Fruit fly (Drosophila melanogaster) whole organism, embryonic: ENCODE data around the gene jus.

ENCODE experiments used
- Adf1 ChIP-seq: fragments of 200-800 bp; sonication (Bioruptor generic); IDR thresholded peaks from 2 replicates; pipeline ENCODE4 v1.3.6; 2022; ENCODE audit warnings: missing biosample characterization, missing genetic modification characterization
- BtbVII ChIP-seq: fragments of 200-800 bp; sonication (Bioruptor generic); optimal IDR thresholded peaks from 3 replicates; lab custom pipeline; 2017; ENCODE audit warnings: missing biosample characterization, mild to moderate bottlenecking, missing genetic modification characterization
- CG11504 ChIP-seq: fragments of 200-800 bp; sonication (Bioruptor generic); optimal IDR thresholded peaks from 3 replicates; lab custom pipeline; 2019; ENCODE audit warnings: missing biosample characterization, mild to moderate bottlenecking, missing genetic modification characterization, moderate library complexity
- CG11696 ChIP-seq: fragments of 200-800 bp; sonication (Bioruptor generic); IDR thresholded peaks from 2 replicates; pipeline ENCODE4 v1.3.6; 2022; ENCODE audit warnings: missing biosample characterization, missing genetic modification characterization
- CG17328 ChIP-seq: fragments of 200-800 bp; sonication (Bioruptor generic); IDR thresholded peaks from 2 replicates; pipeline ENCODE4 v1.3.6; 2022; ENCODE audit warnings: missing biosample characterization, missing genetic modification characterization
- CG17361 ChIP-seq: fragments of 200-800 bp; sonication (Bioruptor generic); IDR thresholded peaks from 3 replicates; pipeline ENCODE4 v1.3.6; 2022; ENCODE audit warnings: missing biosample characterization, missing genetic modification characterization
- CG17568 ChIP-seq: fragments of 200-800 bp; sonication (Bioruptor generic); optimal IDR thresholded peaks from 2 replicates; lab custom pipeline; 2018; ENCODE audit warnings: missing biosample characterization, mild to moderate bottlenecking, missing genetic modification characterization, moderate library complexity
- CG18262 ChIP-seq: fragments of 200-800 bp; optimal IDR thresholded peaks from 3 replicates; lab custom pipeline; 2019; ENCODE audit warnings: missing biosample characterization, mild to moderate bottlenecking, missing genetic modification characterization, moderate library complexity
- CG2116 ChIP-seq: fragments of 200-800 bp; sonication (Bioruptor generic); optimal IDR thresholded peaks from 3 replicates; lab custom pipeline; 2018; ENCODE audit warnings: missing biosample characterization, mild to moderate bottlenecking, missing genetic modification characterization
- CG2120 ChIP-seq: fragments of 200-800 bp; sonication (Bioruptor generic); optimal IDR thresholded peaks from 3 replicates; lab custom pipeline; 2016; ENCODE audit warnings: missing biosample characterization, missing genetic modification characterization
- CG30403 ChIP-seq: fragments of 200-800 bp; sonication (Bioruptor generic); optimal IDR thresholded peaks from 3 replicates; lab custom pipeline; 2016; ENCODE audit warnings: missing biosample characterization, missing genetic modification characterization
- CG3163 ChIP-seq: fragments of 200-800 bp; sonication (Bioruptor generic); optimal IDR thresholded peaks from 3 replicates; lab custom pipeline; 2016; ENCODE audit warnings: missing biosample characterization, missing genetic modification characterization
- CG32772 ChIP-seq: fragments of 200-800 bp; sonication (Bioruptor generic); IDR thresholded peaks from 2 replicates; pipeline ENCODE4 v1.3.6; 2022; ENCODE audit warnings: missing biosample characterization, missing genetic modification characterization
- CG3281 ChIP-seq: fragments of 200-800 bp; sonication (Bioruptor generic); optimal IDR thresholded peaks from 3 replicates; lab custom pipeline; 2017; ENCODE audit warnings: missing biosample characterization, mild to moderate bottlenecking, missing genetic modification characterization
- CG3726 ChIP-seq: fragments of 200-800 bp; sonication (Bioruptor generic); IDR thresholded peaks from 3 replicates; pipeline ENCODE4, ENCODE4 v1.3.6; 2022; ENCODE audit warnings: missing biosample characterization, missing genetic modification characterization
- CG4360 ChIP-seq: fragments of 200-800 bp; sonication (Bioruptor generic); IDR thresholded peaks from 2 replicates; pipeline ENCODE4 v1.3.6; 2022; ENCODE audit warnings: missing biosample characterization, missing genetic modification characterization
- CG5180 ChIP-seq: fragments of 200-800 bp; sonication (Bioruptor generic); optimal IDR thresholded peaks from 3 replicates; lab custom pipeline; 2017; ENCODE audit warnings: missing biosample characterization, missing genetic modification characterization, mild to moderate bottlenecking, moderate library complexity, missing genetic modification reagents
- CG7839 ChIP-seq: fragments of 200-800 bp; sonication (Bioruptor generic); optimal IDR thresholded peaks from 3 replicates; lab custom pipeline; 2018; ENCODE audit warnings: missing biosample characterization, mild to moderate bottlenecking, missing genetic modification characterization, moderate library complexity
- CG8281 ChIP-seq: fragments of 200-800 bp; sonication (Bioruptor generic); optimal IDR thresholded peaks from 2 replicates; lab custom pipeline; 2018; ENCODE audit warnings: missing biosample characterization, mild to moderate bottlenecking, missing genetic modification characterization, moderate library complexity
- CG8765 ChIP-seq: fragments of 200-800 bp; sonication (Bioruptor generic); IDR thresholded peaks from 2 replicates; pipeline ENCODE4 v1.3.6; 2022; ENCODE audit warnings: missing biosample characterization, missing genetic modification characterization
- Hr51 ChIP-seq, 2 experiments: fragments of 200-800 bp; sonication (Bioruptor generic); optimal IDR thresholded peaks; 2 replicates in 1 of 2; 3 replicates in 1 of 2; lab custom pipeline; 2016 to 2018; ENCODE audit warnings: missing biosample characterization in 2 of 2, missing genetic modification characterization in 2 of 2, mild to moderate bottlenecking in 1 of 2, moderate library complexity in 1 of 2
- Hr78 ChIP-seq, 2 experiments: fragments of 200-800 bp in 1 of 2; fragments of >200 bp in 1 of 2; sonication (Bioruptor generic) in 1 of 2; optimal IDR thresholded peaks; 2 replicates each; lab custom pipeline; 2017 to 2019; ENCODE audit warnings: missing biosample characterization in 2 of 2, missing genetic modification characterization in 2 of 2, mild to moderate bottlenecking in 1 of 2, moderate library complexity in 1 of 2
- Hsf ChIP-seq: fragments of 200-800 bp; sonication (Bioruptor generic); optimal IDR thresholded peaks from 3 replicates; lab custom pipeline; 2016; ENCODE audit warnings: missing biosample characterization, missing genetic modification characterization
- Med ChIP-seq: fragments of 200-800 bp; sonication (Bioruptor generic); peaks from one replicate; lab custom pipeline; 2016; ENCODE audit warnings: missing biosample characterization, missing genetic modification characterization, mild to moderate bottlenecking, inconsistent platforms, moderate library complexity
- NfI ChIP-seq: fragments of 200-800 bp; sonication (Bioruptor generic); optimal IDR thresholded peaks from 3 replicates; lab custom pipeline; 2018; ENCODE audit warnings: missing biosample characterization, mild to moderate bottlenecking, missing genetic modification characterization, moderate library complexity
- Spps ChIP-seq: fragments of 200-800 bp; sonication (Bioruptor generic); optimal IDR thresholded peaks from 2 replicates; lab custom pipeline; 2018; ENCODE audit warnings: missing biosample characterization, mild to moderate bottlenecking, missing genetic modification characterization
- ac ChIP-seq: fragments of 200-800 bp; sonication (Bioruptor generic); optimal IDR thresholded peaks from 3 replicates; lab custom pipeline; 2017; ENCODE audit warnings: missing biosample characterization, mild to moderate bottlenecking, missing genetic modification characterization
- amos ChIP-seq: fragments of 200-800 bp; sonication (Bioruptor generic); IDR thresholded peaks from 2 replicates; pipeline ENCODE4 v1.3.6; 2022; ENCODE audit warnings: missing biosample characterization, missing genetic modification characterization; ENCODE audit not compliant: partially characterized antibody
- bsh ChIP-seq, 2 experiments: fragments of 200-800 bp; sonication (Bioruptor generic); optimal IDR thresholded peaks; 2 replicates each; lab custom pipeline; 2017 to 2018; ENCODE audit warnings: mild to moderate bottlenecking in 2 of 2, missing biosample characterization in 2 of 2, missing genetic modification characterization in 2 of 2, moderate library complexity in 1 of 2
- dmrt11E ChIP-seq: fragments of 200-800 bp; sonication (Bioruptor generic); optimal IDR thresholded peaks from 3 replicates; lab custom pipeline; 2018; ENCODE audit warnings: missing biosample characterization, mild to moderate bottlenecking, missing genetic modification characterization, moderate library complexity
- dmrt99B ChIP-seq: fragments of 200-800 bp; sonication (Bioruptor generic); optimal IDR thresholded peaks from 2 replicates; lab custom pipeline; 2018; ENCODE audit warnings: missing biosample characterization, mild to moderate bottlenecking, missing genetic modification characterization, moderate library complexity
- emc ChIP-seq: fragments of 200-800 bp; sonication (Bioruptor generic); optimal IDR thresholded peaks from 2 replicates; lab custom pipeline; 2016; ENCODE audit warnings: missing biosample characterization, missing genetic modification characterization
- ewg ChIP-seq: fragments of 200-800 bp; sonication (Bioruptor generic); optimal IDR thresholded peaks from 3 replicates; lab custom pipeline; 2017; ENCODE audit warnings: mild to moderate bottlenecking, missing biosample characterization, missing genetic modification reagents, missing genetic modification characterization
- gem ChIP-seq: fragments of 200-800 bp; sonication (Bioruptor generic); optimal IDR thresholded peaks from 2 replicates; lab custom pipeline; 2019; ENCODE audit warnings: missing biosample characterization, mild to moderate bottlenecking, missing genetic modification characterization, moderate library complexity
- gsb-n ChIP-seq: fragments of 200-800 bp; sonication (Bioruptor generic); optimal IDR thresholded peaks from 3 replicates; lab custom pipeline; 2018; ENCODE audit warnings: missing biosample characterization, mild to moderate bottlenecking, missing genetic modification characterization
- odd ChIP-seq: fragments of 200-800 bp; sonication (Bioruptor generic); optimal IDR thresholded peaks from 2 replicates; lab custom pipeline; 2017; ENCODE audit warnings: missing biosample characterization, mild to moderate bottlenecking, missing genetic modification characterization
- prd ChIP-seq, 3 experiments: fragments of >200 bp in 2 of 3; fragments of 200-800 bp in 1 of 3; sonication (Bioruptor generic) in 1 of 3; optimal IDR thresholded peaks in 2 of 3; IDR thresholded peaks in 1 of 3; 2 replicates in 2 of 3; 3 replicates in 1 of 3; pipeline versions ENCODE4 v1.3.6 to Lab custom; 2017 to 2022; ENCODE audit warnings: missing biosample characterization in 1 of 3, missing genetic modification characterization in 1 of 3
- psq ChIP-seq: fragments of 200-800 bp; sonication (Bioruptor generic); optimal IDR thresholded peaks from 2 replicates; lab custom pipeline; 2017; ENCODE audit warnings: missing biosample characterization, missing genetic modification characterization
- sd ChIP-seq: fragments of 200-800 bp; sonication (Bioruptor generic); optimal IDR thresholded peaks from 3 replicates; lab custom pipeline; 2018; ENCODE audit warnings: missing biosample characterization, mild to moderate bottlenecking, missing genetic modification characterization, moderate library complexity
- sens ChIP-seq: fragments of 200-800 bp; sonication (Bioruptor generic); peaks from one replicate; lab custom pipeline; 2016; ENCODE audit warnings: missing biosample characterization, missing genetic modification characterization
- slbo ChIP-seq: fragments of 200-800 bp; sonication (Bioruptor generic); IDR thresholded peaks from 2 replicates; pipeline ENCODE4 v1.3.6; 2022; ENCODE audit warnings: missing biosample characterization, missing genetic modification characterization
- stc ChIP-seq: fragments of 200-800 bp; sonication (Bioruptor generic); IDR thresholded peaks from 2 replicates; pipeline ENCODE4 v1.3.6; 2022; ENCODE audit warnings: missing biosample characterization, missing genetic modification characterization
- twi ChIP-seq: fragments of 200-800 bp; optimal IDR thresholded peaks from 2 replicates; lab custom pipeline; 2019; ENCODE audit warnings: missing biosample characterization, mild to moderate bottlenecking, missing genetic modification characterization, moderate library complexity
- unpg ChIP-seq: fragments of 200-800 bp; sonication (Bioruptor generic); optimal IDR thresholded peaks from 3 replicates; lab custom pipeline; 2018; ENCODE audit warnings: missing biosample characterization, mild to moderate bottlenecking, missing genetic modification characterization, moderate library complexity
- yki ChIP-seq: fragments of >200 bp; optimal IDR thresholded peaks from 3 replicates; lab custom pipeline; 2018
- zen ChIP-seq: fragments of 200-800 bp; sonication (Bioruptor generic); optimal IDR thresholded peaks from 3 replicates; lab custom pipeline; 2018; ENCODE audit warnings: missing biosample characterization, mild to moderate bottlenecking, missing genetic modification characterization, moderate library complexity

Gene jus

dm6 chr3R:29215652-29216483 is 21.1 kb upstream of the jus start (continued):
- TF ChIP-seq amos (GFP tag; lab: Robert Waterston, UW) (no peak), sens (GFP tag; lab: Kevin White, UChicago) (peak; percentile 78), Hr51 (GFP tag; optimal IDR thresholded peaks at IDR 0.05; lab: Kevin White, UChicago) (peak in 1 of 2 experiments; percentile 10), zen (tag; lab: Kevin White, UChicago) (peak; percentile 23), Hsf (GFP tag; lab: Kevin White, UChicago) (peak; percentile 19), CG17568 (GFP tag; lab: Kevin White, UChicago) (no peak), gem (tag; lab: Kevin White, UChicago) (peak; percentile 55), dmrt99B (tag; lab: Kevin White, UChicago) (peak; percentile 28), NfI (no peak), twi (tag; lab: Kevin White, UChicago) (no peak), CG2120 (GFP tag; lab: Kevin White, UChicago) (peak; percentile 26), CG2116 (GFP tag; lab: Kevin White, UChicago) (no peak), CG7839 (tag; lab: Kevin White, UChicago) (peak; percentile 11), prd (optimal IDR thresholded peaks at IDR 0.05; lab: Kevin White, UChicago) (no peak), prd (GFP tag; IDR thresholded peaks at IDR 0.05; lab: Robert Waterston, UW) (peak; percentile 38; the same call in 1 of the 3 replicates), CG3726 (GFP tag; lab: Robert Waterston, UW) (no peak), CG17361 (0 out of 3 replicates have a peak, but pooled peaks have one; percentile 20), Adf1 (GFP tag; lab: Robert Waterston, UW) (no peak), unpg (GFP tag; lab: Kevin White, UChicago) (peak; percentile 28), Med (peak; percentile 63), Hr78 (GFP tag; optimal IDR thresholded peaks at IDR 0.05; lab: Kevin White, UChicago) (peak in 1 of 2 experiments; percentile 92), CG5180 (GFP tag; lab: Kevin White, UChicago) (no peak), emc (no peak), CG11504 (tag; lab: Kevin White, UChicago) (peak; percentile 46), bsh (GFP tag; optimal IDR thresholded peaks at IDR 0.05; lab: Kevin White, UChicago) (peak in 1 of 2 experiments; percentile 27), CG3281 (GFP tag; lab: Kevin White, UChicago) (peak; percentile 14), Spps (tag; lab: Kevin White, UChicago) (no peak), gsb-n (tag; lab: Kevin White, UChicago) (peak; percentile 14), CG3163 (GFP tag; lab: Kevin White, UChicago) (peak; percentile 91), CG8765 (GFP tag; lab: Robert Waterston, UW) (no peak), stc (0 out of 2 replicates have a peak, but pooled peaks have one; percentile 18), CG11696 (GFP tag; lab: Robert Waterston, UW) (peak; percentile 81), CG18262 (tag; lab: Kevin White, UChicago) (peak; percentile 2), dmrt11E (tag; lab: Kevin White, UChicago) (peak; percentile 13)

- TF ChIP-seq CG11504 (tag; lab: Kevin White, UChicago) (peak; percentile 74), yki (lab: Kevin White, UChicago) (peak; percentile 14), bsh (GFP tag; optimal IDR thresholded peaks at IDR 0.05; lab: Kevin White, UChicago) (peak in 1 of 2 experiments; percentile 47), sd (peak; percentile 85), psq (GFP tag; lab: Kevin White, UChicago) (peak; percentile 7), CG32772 (GFP tag; lab: Robert Waterston, UW) (peak; percentile 64), BtbVII (peak; percentile 24), ac (GFP tag; lab: Kevin White, UChicago) (no peak), CG8281 (tag; lab: Kevin White, UChicago) (no peak), odd (GFP tag; lab: Kevin White, UChicago) (peak; percentile 8), CG30403 (no peak), CG3163 (GFP tag; lab: Kevin White, UChicago) (peak; percentile 90), ewg (peak; percentile 20), CG17328 (0 out of 2 replicates have a peak, but pooled peaks have one; percentile 8), slbo (GFP tag; lab: Robert Waterston, UW) (0 out of 2 replicates have a peak, but pooled peaks have one; percentile 19), Med (peak; percentile 55), CG4360 (GFP tag; lab: Robert Waterston, UW) (peak; percentile 96)
Observed at dm6 chr3R:29214982-29215533, 20.3 kb upstream of the jus start.
